Worm (Caenorhabditis elegans) whole organism, young adult: ENCODE results near the gene Y48B6A.1.

Experiments used
- F49E8.2 ChIP-seq: sonication (generic microtip); optimal IDR thresholded peaks from 3 replicates; lab custom pipeline; 2017; ENCODE audit warnings: missing genetic modification characterization, mild to moderate bottlenecking, missing compliant biosample characterization, antibody characterized with exemption, moderate library complexity; ENCODE audit not compliant: insufficient read depth
- T07F8.4 ChIP-seq: sonication (generic microtip); optimal IDR thresholded peaks from 2 replicates; lab custom pipeline; 2016; ENCODE audit warnings: mild to moderate bottlenecking, missing genetic modification characterization, moderate library complexity, missing compliant biosample characterization
- ama-1 ChIP-seq, 3 experiments: fragments of 150-350 bp in 1 of 3; sonication (generic microtip) in 2 of 3; optimal IDR thresholded peaks; 2 replicates each; lab custom pipeline; 2014 to 2018; ENCODE audit warnings: missing biosample characterization in 2 of 3, missing genetic modification characterization in 2 of 3, missing genetic modification reagents in 2 of 3
- efl-1 ChIP-seq: fragments of 150-350 bp; optimal IDR thresholded peaks from 2 replicates; lab custom pipeline; 2014; ENCODE audit warnings: missing biosample characterization, missing genetic modification reagents, missing genetic modification characterization
- mcd-1 ChIP-seq: fragments of 200-800 bp; sonication (Bioruptor generic); IDR thresholded peaks from 2 replicates; pipeline ENCODE4 v1.3.6; 2022; ENCODE audit warnings: missing genetic modification reagents, missing genetic modification characterization, missing compliant biosample characterization
- mes-4 ChIP-seq: sonication (generic microtip); optimal IDR thresholded peaks from 2 replicates; lab custom pipeline; 2016; ENCODE audit warnings: missing genotype, missing genetic modification characterization, missing compliant biosample characterization
- tlf-1 ChIP-seq: fragments of 200-800 bp; sonication (Bioruptor generic); optimal IDR thresholded peaks from 2 replicates; lab custom pipeline; 2018; ENCODE audit warnings: mild to moderate bottlenecking, missing genetic modification characterization, missing compliant biosample characterization
- unc-62 ChIP-seq: fragments of 150-350 bp; optimal IDR thresholded peaks from 2 replicates; lab custom pipeline; 2014; ENCODE audit warnings: missing biosample characterization, missing genetic modification reagents, missing genetic modification characterization

DNA sequence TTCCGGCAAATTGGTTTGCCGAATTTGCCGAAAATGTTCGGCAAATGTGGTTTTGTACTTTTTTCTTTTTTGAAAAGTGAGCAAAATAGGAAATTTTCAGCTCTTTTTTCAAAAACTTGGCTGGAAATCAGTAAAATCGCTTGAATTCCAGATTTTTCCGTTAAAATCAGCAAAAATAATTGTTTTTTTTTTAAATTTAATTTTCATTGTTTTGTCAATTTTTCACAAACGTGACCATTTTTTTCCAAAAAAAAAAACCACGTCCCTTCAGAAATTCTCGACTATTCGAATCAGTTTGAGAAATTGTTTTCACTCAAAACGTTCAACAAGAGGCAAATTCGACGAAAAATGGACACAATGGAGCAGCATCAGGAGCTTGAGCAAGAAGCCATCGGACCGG, 16.6 kb downstream of the Y48B6A.1 start, which contains the start of gene K09E4.1:
- TF ChIP-seq ama-1 (optimal IDR thresholded peaks at IDR 0.05; lab: Kevin White, UChicago) (no peak), ama-1 (GFP tag; optimal IDR thresholded peaks at IDR 0.05; lab: Kevin White, UChicago) (no peak), mes-4 (tag; lab: Kevin White, UChicago) (no peak), tlf-1 (no peak), F49E8.2 (tag; lab: Kevin White, UChicago) (no peak), unc-62 (no peak), mcd-1 (GFP tag; lab: Robert Waterston, UW) (no peak), T07F8.4 (tag; lab: Kevin White, UChicago) (no peak), efl-1 (GFP tag; lab: Kevin White, UChicago) (no peak)
